Worm (Caenorhabditis elegans): ENCODE data around the gene W02D7.4.
"Not testable (repeated sequence)": the region's sequence is repeated elsewhere in the genome, so short reads cannot be mapped to it uniquely, and the experiment has no call there.

DNA sequence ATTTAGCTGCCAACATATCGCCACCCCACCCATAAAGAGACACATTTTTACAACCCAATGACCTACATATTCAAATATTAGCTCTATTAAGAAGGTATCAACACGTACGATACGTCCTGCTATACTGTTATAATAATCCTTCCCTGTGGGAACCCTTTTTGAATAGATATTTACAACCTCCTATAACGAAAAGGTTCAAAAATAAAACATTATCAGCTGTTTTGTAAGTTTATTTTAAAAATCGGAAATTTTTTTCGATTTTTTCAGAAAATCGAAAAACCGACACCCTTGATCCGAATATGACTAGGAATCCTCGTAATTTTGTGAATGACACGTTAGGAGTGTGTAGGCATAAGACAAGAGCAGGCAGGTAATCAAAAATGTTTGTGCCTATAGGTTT, 43.5 kb upstream of the W02D7.4 start, which contains the start of gene C08D8.7:
- TF ChIP-seq ets-7 (tag; optimal IDR thresholded peaks at IDR 0.05); ama-1 (optimal IDR thresholded peaks at IDR 0.05); ceh-13 (GFP tag; optimal IDR thresholded peaks at IDR 0.05); flt-1 (GFP tag; IDR thresholded peaks at IDR 0.05); B0310.2 (tag; optimal IDR thresholded peaks at IDR 0.05); aly-1 (tag; optimal IDR thresholded peaks at IDR 0.05); hmg-4 (GFP tag; optimal IDR thresholded peaks at IDR 0.05); ceh-36 (tag; optimal IDR thresholded peaks at IDR 0.05); hmbx-1 (tag; optimal IDR thresholded peaks at IDR 0.05); tra-4 (tag; optimal IDR thresholded peaks at IDR 0.05); tbx-11 (GFP tag; IDR thresholded peaks at IDR 0.05): not testable (repeated sequence)

All from whole organism, early embryonic.